Worm (Caenorhabditis elegans): ENCODE results near the gene ttc-17.

ttc-17 gene

DNA sequence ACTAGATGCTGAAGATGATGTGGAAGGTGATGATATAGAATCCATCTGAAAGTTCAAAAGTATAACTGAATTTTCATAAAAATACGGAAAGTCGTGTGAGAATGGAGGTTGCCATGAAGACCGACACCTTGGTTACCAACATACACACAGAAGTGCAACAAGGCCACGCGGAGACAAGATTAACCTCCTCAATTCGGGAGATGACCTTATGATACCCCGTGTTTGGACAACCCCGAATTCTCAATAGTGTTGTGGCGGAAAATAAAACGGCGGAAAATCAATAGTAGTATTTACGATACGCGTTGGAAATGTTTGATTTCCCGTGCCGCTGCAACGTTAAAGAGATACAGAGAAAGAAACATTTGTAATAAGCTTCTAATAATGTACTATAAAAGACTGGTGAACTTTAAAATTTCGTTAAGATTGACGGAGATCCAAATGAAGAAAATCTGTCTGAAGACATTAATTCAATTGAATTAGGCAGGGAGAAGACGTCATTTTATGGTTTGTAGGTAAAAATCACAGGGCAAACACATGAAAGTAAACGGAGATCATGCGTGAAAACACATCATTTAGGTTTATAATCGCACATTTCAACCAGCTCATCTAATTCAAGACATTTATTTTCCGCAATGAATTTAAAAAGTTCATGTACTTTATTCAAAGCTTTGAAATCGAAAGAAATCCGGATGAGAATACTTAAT is 7.4 kb downstream of the ttc-17 start, which contains the start of gene nhr-44:
Gene nhr-44 (minus strand): TSS at position 51 of the 704 bp plus-strand sequence.
- TF ChIP-seq nhr-67 (tag; optimal IDR thresholded peaks at IDR 0.05) (no peak), unc-62 (GFP tag; optimal IDR thresholded peaks at IDR 0.05) (no peak), ztf-4 (tag; optimal IDR thresholded peaks at IDR 0.05) (no peak), R02D3.7 (tag; optimal IDR thresholded peaks at IDR 0.05) (no peak), sea-2 (GFP tag; optimal IDR thresholded peaks at IDR 0.05) (no peak), nhr-25 (tag; optimal IDR thresholded peaks at IDR 0.05) (peak; percentile 78), nhr-23 (tag; optimal IDR thresholded peaks at IDR 0.05) (no peak), snpc-4 (tag; optimal IDR thresholded peaks at IDR 0.05) (no peak), ama-1 (optimal IDR thresholded peaks at IDR 0.05) (no peak), nhr-76 (tag; optimal IDR thresholded peaks at IDR 0.05) (no peak), ceh-9 (tag; optimal IDR thresholded peaks at IDR 0.05) (no peak), jun-1 (tag; optimal IDR thresholded peaks at IDR 0.05) (no peak), pha-4 (tag; optimal IDR thresholded peaks at IDR 0.05) (peak; percentile 46)

DNA sequence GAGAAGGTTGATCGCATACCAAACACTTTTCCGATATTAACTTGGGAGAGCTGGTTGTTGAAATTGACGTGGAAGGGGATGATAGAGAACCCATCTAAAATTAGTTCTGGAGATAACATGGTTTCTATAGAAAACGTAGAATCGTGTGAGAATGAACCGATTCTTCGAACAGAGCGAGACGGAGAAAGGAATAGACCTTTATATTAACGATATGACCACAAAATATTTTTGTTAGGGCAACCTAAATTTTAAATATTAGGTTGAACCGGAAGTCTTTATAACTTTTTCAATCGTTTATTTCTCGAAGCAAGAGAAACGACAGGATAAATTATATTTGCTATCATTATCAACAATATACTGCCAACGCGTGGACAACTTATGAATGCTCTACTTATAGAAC is 9.2 kb downstream of the ttc-17 start, which contains the start of gene nhr-219:
Gene nhr-219 (minus strand): TSS at position 101 of the 400 bp plus-strand sequence.
- no peak for TF ChIP-seq daf-12 (tag; optimal IDR thresholded peaks at IDR 0.05)
- no peak for TF ChIP-seq pha-4 (tag; optimal IDR thresholded peaks at IDR 0.05)
- TF ChIP-seq fos-1 (tag; optimal IDR thresholded peaks at IDR 0.05) = no peak
- no peak for TF ChIP-seq ZK546.5 (tag; optimal IDR thresholded peaks at IDR 0.05)
- no peak for TF ChIP-seq nhr-237 (tag; optimal IDR thresholded peaks at IDR 0.05)
- no peak for TF ChIP-seq unc-39 (tag; optimal IDR thresholded peaks at IDR 0.05)
- TF ChIP-seq nhr-43 (tag; optimal IDR thresholded peaks at IDR 0.05; ENCODE audit: poor library complexity, severe bottlenecking) = no peak
- no peak for TF ChIP-seq nhr-23 (tag; optimal IDR thresholded peaks at IDR 0.05)

DNA sequence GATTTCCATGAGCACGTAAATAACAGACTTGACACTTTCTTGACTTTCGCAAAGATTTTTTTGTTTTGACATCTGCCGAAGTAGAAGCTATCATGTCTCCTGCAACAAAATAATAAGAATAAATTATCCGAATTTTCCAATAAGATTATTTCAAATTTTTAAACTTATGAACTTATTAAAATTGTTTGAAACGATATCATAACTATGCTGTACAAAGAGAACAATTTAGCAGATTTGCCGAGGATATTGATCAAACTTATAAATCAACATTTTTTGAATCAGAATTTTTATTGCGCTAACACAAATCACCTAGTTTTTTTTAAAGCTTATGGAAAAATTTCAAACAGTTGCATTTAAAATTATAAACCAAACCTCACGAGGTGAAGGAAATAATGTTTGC is 15.4 kb downstream of the ttc-17 start, which contains the start of gene nhr-195:
Gene nhr-195 (minus strand): TSS at position 101 of the 400 bp plus-strand sequence.
- TF ChIP-seq unc-39 (tag; optimal IDR thresholded peaks at IDR 0.05) = no peak
- no peak for TF ChIP-seq daf-12 (tag; optimal IDR thresholded peaks at IDR 0.05)
- TF ChIP-seq fkh-2 (tag; optimal IDR thresholded peaks at IDR 0.05) = no peak
- no peak for TF ChIP-seq nhr-25 (tag; optimal IDR thresholded peaks at IDR 0.05)
- TF ChIP-seq lin-15B (tag; optimal IDR thresholded peaks at IDR 0.05) = no peak
- TF ChIP-seq ztf-11 (tag; optimal IDR thresholded peaks at IDR 0.05) = no peak
- TF ChIP-seq ceh-28 (tag; optimal IDR thresholded peaks at IDR 0.05) = no peak
- no peak for TF ChIP-seq elt-2 (tag; optimal IDR thresholded peaks at IDR 0.05)
- TF ChIP-seq tbx-2 (tag; optimal IDR thresholded peaks at IDR 0.05) = no peak
- no peak for TF ChIP-seq elt-3 (tag; optimal IDR thresholded peaks at IDR 0.05)
- TF ChIP-seq nhr-67 (tag; optimal IDR thresholded peaks at IDR 0.05) = no peak
- TF ChIP-seq snpc-4 (tag; optimal IDR thresholded peaks at IDR 0.05) = no peak
- TF ChIP-seq skn-1 (tag; optimal IDR thresholded peaks at IDR 0.05) = no peak

DNA sequence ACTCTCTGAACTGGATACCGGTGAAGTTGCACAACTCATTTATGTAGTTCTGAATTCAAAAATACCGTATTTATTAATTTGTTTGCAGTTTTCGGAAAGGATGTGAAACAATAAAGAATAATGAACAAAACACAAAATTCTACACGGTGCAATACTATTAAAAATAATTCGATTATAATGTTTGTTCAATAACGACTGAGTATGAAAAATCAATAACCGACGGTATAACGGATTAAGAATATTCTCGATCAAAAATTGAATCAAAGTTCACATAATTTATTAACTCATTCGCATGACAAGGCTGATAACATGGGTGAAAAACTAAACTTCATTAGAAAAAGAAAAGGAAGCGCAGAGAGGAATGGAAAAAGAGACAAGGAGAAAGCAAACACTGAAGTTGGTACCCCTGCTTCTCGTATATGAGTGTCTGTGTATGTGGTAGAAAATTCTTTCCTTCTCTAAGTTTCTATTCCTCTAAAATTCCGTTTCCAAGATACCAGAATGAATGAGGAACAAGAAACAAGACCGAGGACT is 18.1 kb downstream of the ttc-17 start, which contains the start of gene nhr-143:
Gene nhr-143 (minus strand): TSS at position 51 of the 534 bp plus-strand sequence.
- TF ChIP-seq elt-2 (tag; optimal IDR thresholded peaks at IDR 0.05) (peak; percentile 55), egl-5 (tag; optimal IDR thresholded peaks at IDR 0.05) (no peak), egl-27 (tag; optimal IDR thresholded peaks at IDR 0.05) (no peak), pqm-1 (tag; optimal IDR thresholded peaks at IDR 0.05) (peak; percentile 56), aly-2 (tag; optimal IDR thresholded peaks at IDR 0.05) (no peak), fkh-10 (GFP tag; optimal IDR thresholded peaks at IDR 0.05) (no peak), lin-39 (tag; optimal IDR thresholded peaks at IDR 0.05) (no peak), pha-4 (tag; optimal IDR thresholded peaks at IDR 0.05) (peak; percentile 20), nhr-77 (tag; optimal IDR thresholded peaks at IDR 0.05) (no peak), ceh-28 (tag; optimal IDR thresholded peaks at IDR 0.05) (peak; percentile 11), nhr-25 (tag; optimal IDR thresholded peaks at IDR 0.05) (peak; percentile 31), ceh-16 (tag; optimal IDR thresholded peaks at IDR 0.05) (no peak), eor-1 (tag; optimal IDR thresholded peaks at IDR 0.05) (no peak)

All from whole organism, L3 larva.